Worm (Caenorhabditis elegans) whole organism, midembryonic: ENCODE data around the gene lbp-9.

Source experiments
- T22C8.4 ChIP-seq: fragments of 200-800 bp; sonication (Bioruptor generic); IDR thresholded peaks from 2 replicates; pipeline ENCODE4 v1.3.6; 2022; ENCODE audit warnings: missing genetic modification characterization, missing compliant biosample characterization
- cog-1 ChIP-seq: sonication (generic microtip); optimal IDR thresholded peaks from 2 replicates; lab custom pipeline; 2016; ENCODE audit warnings: missing genetic modification characterization, missing compliant biosample characterization
- flt-1 ChIP-seq: fragments of 200-800 bp; sonication (Bioruptor generic); IDR thresholded peaks from 2 replicates; pipeline ENCODE4 v1.3.6; 2022; ENCODE audit warnings: missing genetic modification characterization, missing compliant biosample characterization
- klf-2 ChIP-seq: fragments of 200-800 bp; sonication (Bioruptor generic); conservative IDR thresholded peaks from 2 replicates; pipeline ENCODE4 v1.3.6; 2022; ENCODE audit warnings: missing genetic modification reagents, missing genetic modification characterization, missing compliant biosample characterization
- med-1 ChIP-seq: sonication (generic microtip); optimal IDR thresholded peaks from 2 replicates; lab custom pipeline; 2017; ENCODE audit warnings: missing genetic modification characterization, mild to moderate bottlenecking, missing compliant biosample characterization, antibody characterized with exemption, missing genetic modification reagents; ENCODE audit not compliant: insufficient read depth
- ref-1 ChIP-seq: fragments of 200-800 bp; sonication (Bioruptor generic); conservative IDR thresholded peaks from 2 replicates; pipeline ENCODE4 v1.3.6; 2022; ENCODE audit warnings: missing genetic modification reagents, missing genetic modification characterization, missing compliant biosample characterization
- tab-1 ChIP-seq: fragments of 200-800 bp; sonication (Bioruptor generic); IDR thresholded peaks from 2 replicates; pipeline ENCODE4 v1.3.6; 2022; ENCODE audit warnings: missing genetic modification characterization, missing compliant biosample characterization
- ztf-23 ChIP-seq: fragments of 200-800 bp; sonication (Bioruptor generic); IDR thresholded peaks from 2 replicates; pipeline ENCODE4 v1.3.6; 2022; ENCODE audit warnings: missing genetic modification reagents, missing genetic modification characterization, missing compliant biosample characterization
- ztf-29 ChIP-seq: fragments of 200-800 bp; sonication (Bioruptor generic); IDR thresholded peaks from 2 replicates; pipeline ENCODE4 v1.3.6; 2022; ENCODE audit warnings: missing genetic modification reagents, missing genetic modification characterization, missing compliant biosample characterization

- TF ChIP-seq klf-2 (GFP tag; lab: Robert Waterston, UW) = 0 out of 2 replicates have a peak, but pooled peaks have one; percentile 10
- TF ChIP-seq ztf-29 (GFP tag; lab: Robert Waterston, UW) = no peak
- no peak for TF ChIP-seq ztf-23 (GFP tag; lab: Robert Waterston, UW)
- no peak for TF ChIP-seq ref-1 (GFP tag; lab: Robert Waterston, UW)
- TF ChIP-seq T22C8.4 (GFP tag; lab: Robert Waterston, UW) = no peak
- TF ChIP-seq cog-1 (tag; lab: Kevin White, UChicago) = no peak
- TF ChIP-seq med-1 (GFP tag; lab: Kevin White, UChicago) = no peak
- TF ChIP-seq tab-1 = no peak
- TF ChIP-seq flt-1 = no peak
Observed at ce11 chrV:2083869-2084268, 15.6 kb downstream of the lbp-9 start.
